Fruit fly (Drosophila melanogaster) Kc167 (cell line): Measurements from ENCODE around the gene CG31267.

Source experiments
- Myc ChIP-seq: fragments of >200 bp; optimal IDR thresholded peaks from 2 replicates; lab custom pipeline; 2017; ENCODE audit warnings: missing external identifiers
- Sin3A ChIP-seq: fragments of >200 bp; optimal IDR thresholded peaks from 2 replicates; lab custom pipeline; 2018; ENCODE audit warnings: missing external identifiers
- h ChIP-seq: fragments of >200 bp; optimal IDR thresholded peaks from 3 replicates; lab custom pipeline; 2018; ENCODE audit warnings: missing external identifiers
- insv ChIP-seq: fragments of >200 bp; optimal IDR thresholded peaks from 3 replicates; lab custom pipeline; 2018; ENCODE audit warnings: missing external identifiers
- psq ChIP-seq: fragments of >200 bp; optimal IDR thresholded peaks from 2 replicates; lab custom pipeline; 2017; ENCODE audit warnings: missing external identifiers

- TF ChIP-seq insv (lab: Kevin White, UChicago) (no peak), Sin3A (lab: Kevin White, UChicago) (no peak), h (lab: Kevin White, UChicago) (no peak), Myc (lab: Kevin White, UChicago) (no peak), psq (lab: Kevin White, UChicago) (no peak)
Observed at dm6 chr3R:17132098-17132712, 1.8 kb upstream of the CG31267 start, which contains the start of the genes CG4053 and CG31266.
